Fruit fly (Drosophila melanogaster): Measurements from ENCODE around the gene CG18302.

CG18302 gene

DNA sequence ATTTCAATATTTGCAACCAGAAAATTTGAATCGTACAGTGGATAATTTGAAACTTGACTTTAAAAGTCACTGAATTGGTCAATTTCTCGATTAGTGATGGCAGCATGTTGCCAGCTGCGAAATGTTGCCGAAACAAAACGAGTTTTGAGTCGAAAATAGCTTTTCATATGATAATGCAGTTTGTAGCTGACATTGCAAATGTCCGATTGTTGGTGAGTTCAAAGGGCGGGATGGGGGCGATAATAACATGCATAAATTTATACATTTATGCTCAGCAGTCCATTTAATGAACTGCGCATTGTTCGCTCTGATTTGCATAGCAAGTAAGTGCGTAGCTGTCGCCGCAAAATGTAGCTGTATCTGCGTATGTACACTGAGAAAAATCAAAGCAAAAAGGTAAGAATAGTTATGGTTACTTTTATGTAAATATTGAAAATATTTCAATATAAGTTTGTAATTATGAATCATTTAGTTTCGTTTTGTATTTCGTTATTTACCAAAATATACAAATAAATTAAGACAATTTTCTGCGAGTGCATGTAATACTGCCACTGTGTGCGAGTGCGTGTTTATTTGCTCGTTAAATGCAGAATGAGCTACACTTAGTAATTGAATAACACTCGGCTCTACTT is 7.1 kb upstream of the CG18302 start, which contains the start of gene Lip4 (continued):
- no peak; the same call in 1 of the 2 replicates for TF ChIP-seq CG11294 (GFP tag; IDR thresholded peaks at IDR 0.05)
- peak; percentile 90 for TF ChIP-seq Eip78C (GFP tag)
- no peak for TF ChIP-seq Hr38 (GFP tag; optimal IDR thresholded peaks at IDR 0.05)
- peak; percentile 40 for TF ChIP-seq Sox15 (GFP tag; optimal IDR thresholded peaks at IDR 0.05)
- peak; percentile 65 for TF ChIP-seq esn (GFP tag; optimal IDR thresholded peaks at IDR 0.05)
- peak; percentile 58 for TF ChIP-seq achi (GFP tag; optimal IDR thresholded peaks at IDR 0.05)
- TF ChIP-seq topi (GFP tag; optimal IDR thresholded peaks at IDR 0.05): peak; percentile 50
- peak; percentile 72 for TF ChIP-seq Gug (GFP tag; IDR thresholded peaks at IDR 0.05)
- TF ChIP-seq CG6276 (GFP tag; optimal IDR thresholded peaks at IDR 0.05): peak; percentile 56
- peak; percentile 62 for TF ChIP-seq CG7368 (GFP tag; optimal IDR thresholded peaks at IDR 0.05)
- peak; percentile 43 for TF ChIP-seq lz (GFP tag; optimal IDR thresholded peaks at IDR 0.05)
- peak; percentile 68 for TF ChIP-seq pdm3 (GFP tag; optimal IDR thresholded peaks at IDR 0.05)
- peak; percentile 54 for TF ChIP-seq CG31627 (GFP tag; optimal IDR thresholded peaks at IDR 0.05)
- TF ChIP-seq CG8319 (GFP tag; optimal IDR thresholded peaks at IDR 0.05): peak; percentile 61
- peak; percentile 84 for TF ChIP-seq svp (GFP tag)
- peak; percentile 66 for TF ChIP-seq CG1621 (tag; optimal IDR thresholded peaks at IDR 0.05)
- TF ChIP-seq CG4318 (GFP tag; optimal IDR thresholded peaks at IDR 0.05): peak; percentile 10
- peak; percentile 69 for TF ChIP-seq CG10669 (GFP tag; optimal IDR thresholded peaks at IDR 0.05)
- TF ChIP-seq Smox (GFP tag; optimal IDR thresholded peaks at IDR 0.05): peak; percentile 56
- peak; percentile 68 for TF ChIP-seq acj6 (GFP tag; optimal IDR thresholded peaks at IDR 0.05)
- TF ChIP-seq Sox14 (GFP tag; optimal IDR thresholded peaks at IDR 0.05): peak; percentile 46
- TF ChIP-seq CG32006 (GFP tag; optimal IDR thresholded peaks at IDR 0.05): peak; percentile 72
- TF ChIP-seq spab (GFP tag; optimal IDR thresholded peaks at IDR 0.05): peak; percentile 63
- peak; percentile 65 for TF ChIP-seq CG34406 (GFP tag; optimal IDR thresholded peaks at IDR 0.05)
- peak; percentile 85 for TF ChIP-seq eg (GFP tag; IDR thresholded peaks at IDR 0.05)
- TF ChIP-seq CG6163 (GFP tag; IDR thresholded peaks at IDR 0.05): no peak
- TF ChIP-seq CG16779 (tag; optimal IDR thresholded peaks at IDR 0.05): peak; percentile 26
- TF ChIP-seq CG6854 (GFP tag; optimal IDR thresholded peaks at IDR 0.05): no peak
- TF ChIP-seq Ets21C (GFP tag; optimal IDR thresholded peaks at IDR 0.05): peak; percentile 17
- TF ChIP-seq CG8119 (GFP tag; IDR thresholded peaks at IDR 0.05): peak; percentile 87; the same call in 2 of the 3 replicates
- TF ChIP-seq net (GFP tag; optimal IDR thresholded peaks at IDR 0.05): peak; percentile 65
- TF ChIP-seq fkh (GFP tag; optimal IDR thresholded peaks at IDR 0.05): peak; percentile 42
- TF ChIP-seq CG8632 (GFP tag; optimal IDR thresholded peaks at IDR 0.05): peak; percentile 57

DNA sequence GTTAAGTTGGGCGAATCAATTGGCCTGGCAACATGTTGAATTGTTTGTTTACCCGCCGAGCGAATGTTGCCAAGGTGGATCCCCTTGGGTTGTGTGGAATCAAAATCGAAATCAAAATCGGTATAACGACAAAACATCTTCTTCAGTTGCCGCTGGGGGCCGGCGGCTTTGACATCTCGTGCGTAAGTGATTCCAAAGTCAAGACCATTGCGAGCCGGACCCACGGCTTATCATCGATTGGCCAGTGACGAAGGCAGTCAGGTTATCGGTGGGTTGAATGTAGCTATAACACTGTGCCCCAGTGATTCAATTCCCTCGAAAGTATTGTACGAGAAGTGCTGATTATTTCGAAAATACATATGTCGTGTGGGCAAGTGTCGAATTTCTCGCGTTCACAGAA is 5.1 kb upstream of the CG18302 start:
- no peak for TF ChIP-seq Sox15 (GFP tag; optimal IDR thresholded peaks at IDR 0.05)
- peak; percentile 99 for TF ChIP-seq svp (GFP tag)

DNA sequence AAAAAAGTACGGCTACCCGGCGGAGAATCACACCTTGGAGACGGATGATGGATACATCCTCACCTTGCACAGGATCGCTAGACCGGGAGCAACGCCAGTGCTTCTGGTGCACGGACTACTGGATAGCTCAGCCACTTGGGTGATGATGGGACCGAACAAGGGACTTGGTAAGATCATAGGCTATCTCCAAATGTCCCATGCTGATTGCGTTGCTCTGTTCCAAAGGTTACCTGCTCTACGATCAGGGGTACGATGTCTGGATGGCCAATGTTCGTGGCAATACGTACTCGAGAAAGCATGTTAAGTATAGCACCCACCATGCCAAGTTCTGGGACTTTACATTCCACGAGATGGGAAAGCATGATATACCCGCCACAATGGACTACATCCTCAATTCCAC is 4.0 kb upstream of the CG18302 start:
- TF ChIP-seq svp (GFP tag) (peak; percentile 93), CG3919 (GFP tag; optimal IDR thresholded peaks at IDR 0.05) (no peak)

DNA sequence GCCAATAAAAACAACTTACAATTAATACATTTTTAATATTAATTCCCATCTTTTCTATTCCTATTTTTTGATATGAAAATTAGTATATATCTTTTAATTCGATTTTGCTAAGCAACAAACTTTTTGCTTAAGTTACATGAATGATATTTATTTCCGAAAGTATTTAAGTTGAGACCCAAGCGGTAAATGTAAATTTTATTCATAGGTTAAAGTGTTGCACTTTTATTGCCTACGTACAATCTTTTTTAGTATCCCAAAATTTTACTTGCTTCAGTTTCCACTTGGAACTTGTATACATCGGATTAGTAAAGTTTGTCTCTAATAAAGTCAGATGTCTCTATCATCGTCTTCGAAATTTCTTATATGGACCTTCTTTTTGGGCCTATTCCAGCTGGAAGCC is 2.6 kb upstream of the CG18302 start, which contains the start of gene CG18301:
TSS of gene CG18301 (plus strand) at position 301 of the 400 bp plus-strand sequence.
- TF ChIP-seq acj6 (GFP tag; optimal IDR thresholded peaks at IDR 0.05) (no peak), CG34406 (GFP tag; optimal IDR thresholded peaks at IDR 0.05) (no peak)

DNA sequence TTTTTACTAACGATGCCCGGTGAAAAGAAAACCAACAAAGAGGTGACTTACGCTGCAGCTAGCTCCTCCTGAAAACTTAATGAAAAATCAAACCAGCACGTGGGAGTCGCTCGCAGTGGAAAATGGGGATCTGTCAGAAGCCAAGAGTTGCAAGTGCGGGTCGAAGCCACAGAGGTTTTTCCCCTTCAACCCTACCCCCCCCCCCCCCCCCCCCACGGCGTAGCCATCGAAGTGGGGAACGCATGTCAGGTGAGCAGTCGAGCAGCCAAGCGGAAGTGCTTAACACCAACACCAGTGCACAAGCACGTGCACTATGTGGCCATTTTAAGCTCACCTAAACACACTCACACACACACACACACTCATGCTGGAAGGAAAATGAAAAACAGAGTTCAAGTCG is 5.2 kb downstream of the CG18302 start:
- no peak for TF ChIP-seq CG8119 (GFP tag; IDR thresholded peaks at IDR 0.05)
- TF ChIP-seq lz (GFP tag; optimal IDR thresholded peaks at IDR 0.05): no peak
- no peak for TF ChIP-seq vri (GFP tag; optimal IDR thresholded peaks at IDR 0.05)
- no peak for TF ChIP-seq Eip75B (GFP tag; optimal IDR thresholded peaks at IDR 0.05)
- no peak for TF ChIP-seq esn (GFP tag; optimal IDR thresholded peaks at IDR 0.05)
- no peak for TF ChIP-seq CG6276 (GFP tag; optimal IDR thresholded peaks at IDR 0.05)
- no peak for TF ChIP-seq fd59A (GFP tag; optimal IDR thresholded peaks at IDR 0.05)
- no peak for TF ChIP-seq CG10631 (GFP tag; optimal IDR thresholded peaks at IDR 0.05)
- no peak for TF ChIP-seq CG10669 (GFP tag; optimal IDR thresholded peaks at IDR 0.05)
- no peak for TF ChIP-seq Smox (GFP tag; optimal IDR thresholded peaks at IDR 0.05)
- no peak for TF ChIP-seq CG11902 (GFP tag; optimal IDR thresholded peaks at IDR 0.05)
- no peak for TF ChIP-seq Hr39 (GFP tag; optimal IDR thresholded peaks at IDR 0.05)
- TF ChIP-seq Gug (GFP tag; IDR thresholded peaks at IDR 0.05): no peak
- no peak for TF ChIP-seq fd85E (GFP tag; optimal IDR thresholded peaks at IDR 0.05)
- no peak for TF ChIP-seq dsx (GFP tag; optimal IDR thresholded peaks at IDR 0.05; ENCODE audit: poor library complexity, severe bottlenecking)
- no peak for TF ChIP-seq Eip78C (GFP tag)
- no peak for TF ChIP-seq CG7368 (GFP tag; optimal IDR thresholded peaks at IDR 0.05)
- TF ChIP-seq CG6163 (GFP tag; IDR thresholded peaks at IDR 0.05): no peak
- no peak for TF ChIP-seq Lpt (GFP tag; optimal IDR thresholded peaks at IDR 0.05)
- TF ChIP-seq eg (GFP tag; IDR thresholded peaks at IDR 0.05): no peak
